Worm (Caenorhabditis elegans) whole organism, early embryonic: ENCODE data around the gene fipr-6.

ENCODE experiments used
- B0310.2 ChIP-seq: sonication (generic microtip); optimal IDR thresholded peaks from 2 replicates; lab custom pipeline; 2016; ENCODE audit warnings: mild to moderate bottlenecking, missing genetic modification characterization, missing compliant biosample characterization
- F13C5.2 ChIP-seq: sonication (generic microtip); optimal IDR thresholded peaks from 2 replicates; lab custom pipeline; 2017; ENCODE audit warnings: mild to moderate bottlenecking, missing genetic modification characterization, inconsistent platforms, missing compliant biosample characterization
- ama-1 ChIP-seq: fragments of 150-350 bp; optimal IDR thresholded peaks from 2 replicates; lab custom pipeline; 2014
- hmg-4 ChIP-seq: fragments of 200-800 bp; sonication (Bioruptor generic); optimal IDR thresholded peaks from 2 replicates; lab custom pipeline; 2018; ENCODE audit warnings: mild to moderate bottlenecking, missing genetic modification characterization, missing compliant biosample characterization
- scrt-1 ChIP-seq: fragments of 200-800 bp; sonication (Bioruptor generic); IDR thresholded peaks from 2 replicates; pipeline ENCODE4 v1.3.6; 2022; ENCODE audit warnings: missing genetic modification characterization, missing compliant biosample characterization
- tra-4 ChIP-seq: sonication (generic microtip); optimal IDR thresholded peaks from 2 replicates; lab custom pipeline; 2017; ENCODE audit warnings: missing genetic modification characterization, missing compliant biosample characterization

- TF ChIP-seq hmg-4 (GFP tag; lab: Kevin White, UChicago) (no peak), tra-4 (tag; lab: Kevin White, UChicago) (no peak), ama-1 (lab: Kevin White, UChicago) (no peak), scrt-1 (GFP tag; lab: Robert Waterston, UW) (no peak), F13C5.2 (tag; lab: Kevin White, UChicago) (no peak), B0310.2 (tag; lab: Kevin White, UChicago) (no peak)
These were observed 9.7 kb upstream of the fipr-6 start, which contains the start of the genes fipr-5 and fipr-9 for ce11 chrV:10221317-10221716.
